Worm (Caenorhabditis elegans) whole organism, L4 larva: ENCODE data around the gene T15H9.5.
A peak's percentile ranks its signal among the peaks of the same experiment; 100 is the strongest.

Experiments used
- F26F4.8 ChIP-seq: fragments of 200-800 bp; sonication (Bioruptor generic); conservative IDR thresholded peaks from 2 replicates; pipeline ENCODE4 v1.3.6; 2022; ENCODE audit warnings: missing genetic modification characterization, missing compliant biosample characterization
- F44E2.7 ChIP-seq: fragments of 200-800 bp; sonication (Bioruptor generic); IDR thresholded peaks from 2 replicates; pipeline ENCODE4 v2.1.2; 2022; ENCODE audit warnings: missing genetic modification characterization, missing compliant biosample characterization
- F49E8.2 ChIP-seq: sonication (generic microtip); optimal IDR thresholded peaks from 2 replicates; lab custom pipeline; 2016; ENCODE audit warnings: missing compliant biosample characterization, mild to moderate bottlenecking, missing genetic modification characterization, borderline replicate concordance
- T26A8.4 ChIP-seq: fragments of 200-800 bp; sonication (Bioruptor generic); IDR thresholded peaks from 2 replicates; pipeline ENCODE4 v1.3.6; 2022; ENCODE audit warnings: missing genetic modification characterization, missing compliant biosample characterization
- Y48G9A.11 ChIP-seq: fragments of 200-800 bp; sonication (Bioruptor generic); IDR thresholded peaks from 2 replicates; pipeline ENCODE4 v1.3.6; 2022; ENCODE audit warnings: missing genetic modification reagents, missing genetic modification characterization, missing compliant biosample characterization
- Y5F2A.4 ChIP-seq: fragments of 200-800 bp; sonication (Bioruptor generic); optimal IDR thresholded peaks from 2 replicates; lab custom pipeline; 2018; ENCODE audit warnings: mild to moderate bottlenecking, missing genetic modification characterization, missing compliant biosample characterization
- ZK337.2 ChIP-seq: fragments of 200-800 bp; sonication (Bioruptor generic); IDR thresholded peaks from 2 replicates; pipeline ENCODE4 v1.3.6; 2022; ENCODE audit warnings: missing genetic modification reagents, missing genetic modification characterization, missing compliant biosample characterization
- ZK546.5 ChIP-seq, 2 experiments: sonication (generic microtip); optimal IDR thresholded peaks; 2 replicates each; lab custom pipeline; 2017; ENCODE audit warnings: missing biosample characterization in 2 of 2, missing genetic modification characterization in 2 of 2
- aly-2 ChIP-seq: sonication (generic microtip); optimal IDR thresholded peaks from 2 replicates; lab custom pipeline; 2018; ENCODE audit warnings: missing biosample characterization, missing genetic modification characterization
- ceh-44 ChIP-seq: fragments of 200-800 bp; sonication (Bioruptor generic); IDR thresholded peaks from 2 replicates; pipeline ENCODE4 v1.3.6; 2022; ENCODE audit warnings: missing genetic modification reagents, missing genetic modification characterization, missing compliant biosample characterization
- ceh-82 ChIP-seq: sonication (generic microtip); optimal IDR thresholded peaks from 2 replicates; lab custom pipeline; 2017; ENCODE audit warnings: missing biosample characterization, missing genetic modification characterization
- cey-2 ChIP-seq: sonication (generic microtip); optimal IDR thresholded peaks from 3 replicates; lab custom pipeline; 2017; ENCODE audit warnings: missing genetic modification characterization, mild to moderate bottlenecking, missing compliant biosample characterization, antibody characterized with exemption, borderline replicate concordance; ENCODE audit not compliant: insufficient read depth
- daf-19 ChIP-seq: fragments of 200-800 bp; sonication (Bioruptor generic); conservative IDR thresholded peaks from 2 replicates; pipeline ENCODE4 v1.3.6; 2022; ENCODE audit warnings: missing genetic modification characterization, missing compliant biosample characterization
- dmd-6 ChIP-seq: fragments of 200-800 bp; sonication (Bioruptor generic); IDR thresholded peaks from 2 replicates; pipeline ENCODE4 v1.3.6; 2022; ENCODE audit warnings: missing genetic modification reagents, missing genetic modification characterization, missing compliant biosample characterization
- dpl-1 ChIP-seq: fragments of 150-350 bp; optimal IDR thresholded peaks from 2 replicates; lab custom pipeline; 2014; ENCODE audit warnings: missing biosample characterization, missing genetic modification reagents, missing genetic modification characterization
- egl-43 ChIP-seq: fragments of 200-800 bp; sonication (Bioruptor generic); IDR thresholded peaks from 2 replicates; pipeline ENCODE4 v1.3.6; 2022; ENCODE audit warnings: missing genetic modification reagents, missing genetic modification characterization, missing compliant biosample characterization
- fkh-10 ChIP-seq: fragments of 150-350 bp; optimal IDR thresholded peaks from 2 replicates; lab custom pipeline; 2014; ENCODE audit warnings: missing biosample characterization, missing genetic modification reagents, missing genetic modification characterization
- fos-1 ChIP-seq: fragments of 150-350 bp; optimal IDR thresholded peaks from 2 replicates; lab custom pipeline; 2014; ENCODE audit warnings: missing biosample characterization, missing genetic modification characterization
- gei-8 ChIP-seq: fragments of 200-800 bp; sonication (Bioruptor generic); optimal IDR thresholded peaks from 2 replicates; lab custom pipeline; 2018; ENCODE audit warnings: mild to moderate bottlenecking, missing genetic modification characterization, missing compliant biosample characterization
- hlh-30 ChIP-seq: sonication (generic microtip); optimal IDR thresholded peaks from 2 replicates; lab custom pipeline; 2017; ENCODE audit warnings: antibody characterized with exemption, mild to moderate bottlenecking, missing genetic modification characterization, missing compliant biosample characterization; ENCODE audit not compliant: insufficient read depth
- jun-1 ChIP-seq: fragments of 150-350 bp; optimal IDR thresholded peaks from 2 replicates; lab custom pipeline; 2014; ENCODE audit warnings: missing biosample characterization, missing genetic modification reagents, missing genetic modification characterization
- lim-7 ChIP-seq: fragments of 200-800 bp; sonication (Bioruptor generic); IDR thresholded peaks from 2 replicates; pipeline ENCODE4 v1.3.6; 2022; ENCODE audit warnings: missing genetic modification characterization, missing compliant biosample characterization
- lir-3 ChIP-seq: sonication (generic microtip); optimal IDR thresholded peaks from 2 replicates; lab custom pipeline; 2016; ENCODE audit warnings: mild to moderate bottlenecking, missing genetic modification characterization, missing compliant biosample characterization
- madf-9 ChIP-seq: fragments of 200-800 bp; sonication (Bioruptor generic); conservative IDR thresholded peaks from 2 replicates; pipeline ENCODE4 v1.3.6; 2022; ENCODE audit warnings: missing genetic modification reagents, missing genetic modification characterization, missing compliant biosample characterization
- mdl-1 ChIP-seq, 2 experiments: fragments of 150-350 bp in 1 of 2; sonication (generic microtip) in 1 of 2; optimal IDR thresholded peaks; 2 replicates each; lab custom pipeline; 2014 to 2017; ENCODE audit warnings: missing biosample characterization in 2 of 2, missing genetic modification characterization in 2 of 2
- mdt-29 ChIP-seq: fragments of 200-800 bp; sonication (Bioruptor generic); IDR thresholded peaks from 2 replicates; pipeline ENCODE4 v1.3.6; 2022; ENCODE audit warnings: missing genetic modification reagents, missing genetic modification characterization, missing compliant biosample characterization
- mep-1 ChIP-seq: fragments of 150-350 bp; sonication (generic microtip); optimal IDR thresholded peaks from 3 replicates; lab custom pipeline; 2014; ENCODE audit warnings: missing biosample characterization, missing genetic modification characterization
- mes-2 ChIP-seq: sonication (generic microtip); optimal IDR thresholded peaks from 2 replicates; lab custom pipeline; 2016; ENCODE audit warnings: missing genotype, mild to moderate bottlenecking, missing genetic modification characterization, missing compliant biosample characterization; ENCODE audit not compliant: poor library complexity, severe bottlenecking
- mxl-3 ChIP-seq: fragments of 200-800 bp; sonication (Bioruptor generic); optimal IDR thresholded peaks from 2 replicates; lab custom pipeline; 2018; ENCODE audit warnings: mild to moderate bottlenecking, missing genetic modification characterization, missing compliant biosample characterization
- nhr-102 ChIP-seq: sonication (generic microtip); optimal IDR thresholded peaks from 2 replicates; lab custom pipeline; 2016; ENCODE audit warnings: mild to moderate bottlenecking, missing genetic modification characterization, moderate library complexity, missing compliant biosample characterization
- nhr-111 ChIP-seq: fragments of 200-800 bp; sonication (Bioruptor generic); optimal IDR thresholded peaks from 2 replicates; lab custom pipeline; 2018; ENCODE audit warnings: mild to moderate bottlenecking, missing genetic modification characterization, missing compliant biosample characterization
- nhr-28 ChIP-seq: fragments of 150-350 bp; optimal IDR thresholded peaks from 2 replicates; lab custom pipeline; 2014; ENCODE audit warnings: missing biosample characterization, missing genetic modification characterization
- nhr-41 ChIP-seq: fragments of 200-800 bp; sonication (Bioruptor generic); IDR thresholded peaks from 2 replicates; pipeline ENCODE4 v1.3.6; 2022; ENCODE audit warnings: missing genetic modification reagents, missing genetic modification characterization, missing compliant biosample characterization
- nhr-42 ChIP-seq: fragments of 200-800 bp; sonication (Bioruptor generic); IDR thresholded peaks from 2 replicates; pipeline ENCODE4 v1.3.6; 2022; ENCODE audit warnings: missing genetic modification characterization, missing compliant biosample characterization
- nhr-76 ChIP-seq: fragments of 150-350 bp; optimal IDR thresholded peaks from 2 replicates; lab custom pipeline; 2014; ENCODE audit warnings: missing biosample characterization, missing genetic modification characterization
- php-3 ChIP-seq: fragments of 200-800 bp; sonication (Bioruptor generic); IDR thresholded peaks from 2 replicates; pipeline ENCODE4 v1.3.6; 2022; ENCODE audit warnings: missing genetic modification reagents, missing genetic modification characterization, missing compliant biosample characterization
- rbr-2 ChIP-seq: sonication (generic microtip); optimal IDR thresholded peaks from 2 replicates; lab custom pipeline; 2016; ENCODE audit warnings: missing genotype, missing genetic modification characterization, missing compliant biosample characterization
- sdz-12 ChIP-seq: fragments of 200-800 bp; sonication (Bioruptor generic); optimal IDR thresholded peaks from 2 replicates; lab custom pipeline; 2018; ENCODE audit warnings: mild to moderate bottlenecking, missing genetic modification characterization, missing compliant biosample characterization
- skn-1 ChIP-seq: fragments of 150-350 bp; optimal IDR thresholded peaks from 2 replicates; lab custom pipeline; 2014; ENCODE audit warnings: missing biosample characterization, missing genetic modification characterization
- snpc-4 ChIP-seq: fragments of 150-350 bp; optimal IDR thresholded peaks from 2 replicates; lab custom pipeline; 2014; ENCODE audit warnings: missing biosample characterization, missing genetic modification characterization
- spr-1 ChIP-seq: sonication (generic microtip); optimal IDR thresholded peaks from 2 replicates; lab custom pipeline; 2016; ENCODE audit warnings: mild to moderate bottlenecking, missing genetic modification characterization, missing compliant biosample characterization
- tra-1 ChIP-seq: fragments of 200-800 bp; sonication (Bioruptor generic); IDR thresholded peaks from 2 replicates; pipeline ENCODE4 v1.3.6; 2022; ENCODE audit warnings: missing genetic modification reagents, missing genetic modification characterization, missing compliant biosample characterization
- unc-62 ChIP-seq, 3 experiments: fragments of 150-350 bp in 1 of 3; sonication (generic microtip); optimal IDR thresholded peaks in 2 of 3; peaks in 1 of 3; 1 replicate in 1 of 3; 2 replicates in 2 of 3; lab custom pipeline; 2014 to 2017; ENCODE audit warnings: missing biosample characterization in 3 of 3, missing genetic modification characterization in 3 of 3, missing genetic modification reagents in 3 of 3, missing genotype in 1 of 3
- vab-7 ChIP-seq: fragments of 200-800 bp; sonication (Bioruptor generic); IDR thresholded peaks from 2 replicates; pipeline ENCODE4 v1.3.6; 2022; ENCODE audit warnings: missing genetic modification reagents, missing genetic modification characterization, missing compliant biosample characterization
- zip-11 ChIP-seq: fragments of 200-800 bp; sonication (Bioruptor generic); IDR thresholded peaks from 2 replicates; pipeline ENCODE4 v1.3.6; 2022; ENCODE audit warnings: missing genetic modification characterization, missing compliant biosample characterization
- ztf-7 ChIP-seq: fragments of 150-350 bp; optimal IDR thresholded peaks from 2 replicates; lab custom pipeline; 2014; ENCODE audit warnings: missing biosample characterization, missing genetic modification characterization

The T15H9.5 gene

DNA sequence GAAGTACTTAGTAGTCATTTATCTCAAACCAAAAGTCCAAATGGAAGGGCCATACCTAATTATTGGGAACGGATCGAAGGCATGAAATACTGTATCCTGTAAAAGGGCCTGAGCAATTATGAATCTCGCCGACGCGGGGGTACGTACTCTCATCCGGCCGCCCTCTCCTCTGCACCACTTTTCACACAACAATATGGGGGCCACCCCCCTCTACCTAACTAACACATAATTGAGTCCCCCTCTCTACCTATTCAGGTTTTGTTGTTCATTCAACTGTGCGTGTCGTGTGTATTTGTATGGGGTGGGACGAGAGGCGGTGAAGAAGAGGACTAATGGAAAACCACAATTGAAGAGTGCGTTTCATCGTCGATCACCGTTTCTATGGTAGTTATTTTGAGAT is 36.8 kb downstream of the T15H9.5 start:
- peak; percentile 1 for TF ChIP-seq rbr-2 (tag; lab: Kevin White, UChicago)
- TF ChIP-seq egl-43 (GFP tag; lab: Robert Waterston, UW) = 0 out of 2 replicates have a peak, but pooled peaks have one; percentile 58
- peak in 1 of 2 experiments; percentile 60 for TF ChIP-seq unc-62 (GFP tag; optimal IDR thresholded peaks at IDR 0.05 in 1 of 2; lab: Kevin White, UChicago)
- TF ChIP-seq unc-62 (tag; optimal IDR thresholded peaks at IDR 0.05; lab: Kevin White, UChicago) = no peak
- TF ChIP-seq mep-1 (tag; lab: Kevin White, UChicago) = no peak
- TF ChIP-seq snpc-4 = no peak
- TF ChIP-seq zip-11 (GFP tag; lab: Robert Waterston, UW) = no peak
- no peak for TF ChIP-seq dpl-1 (GFP tag; lab: Kevin White, UChicago)
- no peak for TF ChIP-seq php-3 (GFP tag; lab: Robert Waterston, UW)
- peak; percentile 15 for TF ChIP-seq mes-2 (tag; lab: Kevin White, UChicago)
- 0 out of 2 replicates have a peak, but pooled peaks have one; percentile 43 for TF ChIP-seq F44E2.7 (GFP tag; lab: Robert Waterston, UW)
- no peak for TF ChIP-seq jun-1 (tag; lab: Kevin White, UChicago)
- no peak for TF ChIP-seq sdz-12 (GFP tag; lab: Kevin White, UChicago)

DNA sequence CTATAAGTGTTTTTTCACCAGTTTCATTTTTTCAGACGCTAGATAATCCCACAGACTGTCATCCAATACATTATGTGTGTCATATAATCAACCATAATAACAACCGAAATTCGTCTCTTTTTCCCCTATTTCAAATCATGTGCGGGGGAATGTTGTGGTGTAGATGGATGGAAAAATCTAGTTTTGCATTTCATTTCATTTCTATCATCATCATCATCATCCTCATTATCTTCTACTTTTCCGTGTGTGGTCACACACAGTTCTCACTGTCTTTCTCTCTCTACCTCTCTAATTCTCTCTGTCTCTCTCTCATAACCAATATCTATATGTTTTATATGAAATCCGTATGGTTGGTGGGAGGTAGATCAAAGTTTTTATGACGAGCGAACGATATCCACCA is 37.8 kb downstream of the T15H9.5 start:
- TF ChIP-seq nhr-111 (GFP tag; lab: Kevin White, UChicago) (no peak), nhr-28 (tag; lab: Kevin White, UChicago) (peak; percentile 41), rbr-2 (tag; lab: Kevin White, UChicago) (no peak), madf-9 (no peak), aly-2 (tag; lab: Kevin White, UChicago) (no peak), mdl-1 (tag; optimal IDR thresholded peaks at IDR 0.05; lab: Kevin White, UChicago) (peak in 1 of 2 experiments; percentile 8), fkh-10 (GFP tag; lab: Kevin White, UChicago) (no peak), mxl-3 (GFP tag; lab: Kevin White, UChicago) (peak; percentile 42), gei-8 (GFP tag; lab: Kevin White, UChicago) (no peak), Y5F2A.4 (no peak), hlh-30 (tag; lab: Kevin White, UChicago) (peak; percentile 59), unc-62 (GFP tag; optimal IDR thresholded peaks at IDR 0.05 in 1 of 2; lab: Kevin White, UChicago) (peak in 1 of 2 experiments; percentile 90), unc-62 (tag; optimal IDR thresholded peaks at IDR 0.05; lab: Kevin White, UChicago) (no peak)

ce11 chrII:9566045-9566444 is 45.2 kb downstream of the T15H9.5 start:
- TF ChIP-seq mdl-1 (tag; optimal IDR thresholded peaks at IDR 0.05; lab: Kevin White, UChicago) = no peak
- TF ChIP-seq fos-1 = no peak
- peak; percentile 29 for TF ChIP-seq ztf-7
- TF ChIP-seq ZK337.2 = peak; percentile 70
- peak; percentile 70 for TF ChIP-seq spr-1 (tag; lab: Kevin White, UChicago)
- peak; percentile 67 for TF ChIP-seq dmd-6 (GFP tag; lab: Robert Waterston, UW)
- peak; percentile 65; the same call in 1 of the 2 replicates for TF ChIP-seq T26A8.4 (GFP tag; lab: Robert Waterston, UW)
- no peak for TF ChIP-seq ZK546.5 (tag; optimal IDR thresholded peaks at IDR 0.05; lab: Kevin White, UChicago)
- TF ChIP-seq nhr-111 (GFP tag; lab: Kevin White, UChicago) = peak; percentile 67
- TF ChIP-seq lir-3 (tag; lab: Kevin White, UChicago) = no peak
- no peak for TF ChIP-seq cey-2
- TF ChIP-seq mdt-29 (GFP tag; lab: Robert Waterston, UW) = peak; percentile 68; the same call in 1 of the 2 replicates
- peak; percentile 50 for TF ChIP-seq nhr-102
- TF ChIP-seq skn-1 (tag; lab: Kevin White, UChicago) = no peak
- TF ChIP-seq lim-7 (GFP tag; lab: Robert Waterston, UW) = peak; percentile 97
- peak; percentile 97 for TF ChIP-seq F26F4.8
- no peak for TF ChIP-seq nhr-42 (GFP tag; lab: Robert Waterston, UW)
- TF ChIP-seq tra-1 = peak; percentile 91
- 0 out of 2 replicates have a peak, but pooled peaks have one; percentile 46 for TF ChIP-seq ceh-44 (GFP tag; lab: Robert Waterston, UW)
- TF ChIP-seq php-3 (GFP tag; lab: Robert Waterston, UW) = peak; percentile 69; the same call in 1 of the 2 replicates
- TF ChIP-seq gei-8 (GFP tag; lab: Kevin White, UChicago) = peak; percentile 53
- TF ChIP-seq F49E8.2 = peak; percentile 1
- peak; percentile 82; the same call in 1 of the 2 replicates for TF ChIP-seq nhr-41 (GFP tag; lab: Robert Waterston, UW)
- TF ChIP-seq ceh-82 (tag; lab: Kevin White, UChicago) = no peak
- no peak for TF ChIP-seq nhr-76 (tag; lab: Kevin White, UChicago)
- TF ChIP-seq vab-7 = peak; percentile 92
- TF ChIP-seq daf-19 = no peak
- peak; percentile 90 for TF ChIP-seq Y48G9A.11 (GFP tag; lab: Robert Waterston, UW)
- TF ChIP-seq hlh-30 (tag; lab: Kevin White, UChicago) = peak; percentile 54
